Fruit fly (Drosophila melanogaster) whole organism, embryonic: Measurements from ENCODE around the gene QIL1.

Experiments used
- Bdp1 ChIP-seq: fragments of 200-800 bp; sonication (Bioruptor generic); optimal IDR thresholded peaks from 3 replicates; lab custom pipeline; 2016; ENCODE audit warnings: missing biosample characterization, missing genetic modification characterization
- CG10959 ChIP-seq: fragments of 200-800 bp; sonication (Bioruptor generic); IDR thresholded peaks from 2 replicates; pipeline ENCODE4 v1.3.6; 2022; ENCODE audit warnings: missing biosample characterization, missing genetic modification characterization
- CG1529 ChIP-seq: fragments of 200-800 bp; sonication (Bioruptor generic); optimal IDR thresholded peaks from 3 replicates; lab custom pipeline; 2018; ENCODE audit warnings: missing biosample characterization, missing genetic modification characterization
- CG17328 ChIP-seq: fragments of 200-800 bp; sonication (Bioruptor generic); IDR thresholded peaks from 2 replicates; pipeline ENCODE4 v1.3.6; 2022; ENCODE audit warnings: missing biosample characterization, missing genetic modification characterization
- Lhr ChIP-seq: fragments of 200-800 bp; sonication (Bioruptor generic); optimal IDR thresholded peaks from 3 replicates; lab custom pipeline; 2017; ENCODE audit warnings: mild to moderate bottlenecking, missing biosample characterization, missing genetic modification reagents, missing genetic modification characterization
- Mrtf ChIP-seq: fragments of 200-800 bp; sonication (Bioruptor generic); IDR thresholded peaks from 3 replicates; pipeline ENCODE4 v1.3.6; 2022; ENCODE audit warnings: missing biosample characterization, missing genetic modification characterization
- Pdp1 ChIP-seq, 2 experiments: fragments of 200-800 bp; sonication (Bioruptor generic); optimal IDR thresholded peaks; 3 replicates each; lab custom pipeline; 2016; ENCODE audit warnings: missing biosample characterization in 2 of 2, missing genetic modification characterization in 2 of 2, mild to moderate bottlenecking in 1 of 2, moderate library complexity in 1 of 2
- nau ChIP-seq: fragments of 200-800 bp; sonication (Bioruptor generic); optimal IDR thresholded peaks from 3 replicates; lab custom pipeline; 2017; ENCODE audit warnings: missing biosample characterization, mild to moderate bottlenecking, missing genetic modification characterization, missing genetic modification reagents
- pan ChIP-seq, 4 experiments: fragments of >200 bp in 3 of 4; fragments of 200-800 bp in 1 of 4; sonication (Bioruptor generic) in 1 of 4; optimal IDR thresholded peaks in 3 of 4; IDR thresholded peaks in 1 of 4; 2 replicates each; pipeline versions ENCODE4 v1.3.6 to Lab custom; 2017 to 2022; ENCODE audit warnings: missing biosample characterization in 2 of 4, missing genetic modification characterization in 2 of 4, mixed read lengths in 1 of 4
- wor ChIP-seq: fragments of 200-800 bp; sonication (Bioruptor generic); IDR thresholded peaks from 2 replicates; pipeline ENCODE4 v1.3.6; 2022; ENCODE audit warnings: missing biosample characterization, missing genetic modification characterization

DNA sequence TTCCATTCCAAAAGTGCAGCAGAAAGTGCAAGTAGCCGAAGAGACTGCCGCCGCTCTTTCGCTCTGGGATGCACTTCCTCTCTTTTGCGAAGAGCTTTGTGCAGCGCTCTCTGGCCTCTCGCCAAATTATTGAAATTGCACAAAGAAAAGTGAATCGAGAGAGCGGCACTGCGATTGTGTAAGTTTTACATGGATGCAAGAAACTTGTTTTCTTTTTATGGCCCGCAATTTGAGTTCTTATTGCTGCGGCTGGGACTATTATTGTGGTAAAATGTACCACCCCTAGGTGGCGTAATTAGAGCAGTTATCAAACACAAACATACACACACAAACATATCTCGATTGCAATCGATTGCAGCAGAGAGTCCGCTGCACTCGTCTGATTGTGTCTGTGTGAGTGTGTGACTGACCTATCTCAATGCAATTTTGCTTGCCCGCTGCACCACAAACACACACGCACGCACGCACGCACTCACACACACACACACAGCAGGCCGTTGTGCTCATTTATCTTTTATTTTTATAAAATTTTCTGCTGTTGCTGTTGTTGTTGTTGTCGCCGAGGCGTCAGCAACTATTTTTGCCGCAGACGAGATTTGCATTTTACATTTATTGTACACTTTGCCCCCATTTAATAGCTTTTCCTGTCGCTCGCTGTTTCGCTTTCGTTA lies 34.7 kb downstream of the QIL1 start:
- TF ChIP-seq CG1529 (GFP tag; lab: Kevin White, UChicago) (no peak), wor (no peak), Mrtf (GFP tag; lab: Robert Waterston, UW) (no peak), Lhr (no peak), pan (optimal IDR thresholded peaks at IDR 0.05; lab: Kevin White, UChicago) (no peak), pan (GFP tag; optimal IDR thresholded peaks at IDR 0.05 in 1 of 2, IDR thresholded peaks at IDR 0.05 in 1 of 2) (no peak), nau (GFP tag; lab: Kevin White, UChicago) (no peak), Bdp1 (GFP tag; lab: Kevin White, UChicago) (no peak), CG10959 (no peak), Pdp1 (GFP tag; optimal IDR thresholded peaks at IDR 0.05; lab: Kevin White, UChicago) (no peak), CG17328 (GFP tag; lab: Robert Waterston, UW) (no peak)
